Fruit fly (Drosophila melanogaster): ENCODE measurements around the gene Desat1.

Gene Desat1

dm6 chr3R:12448889-12449314 lies 9.5 kb downstream of the Desat1 start, which contains the start of gene CG18549:
CG18549 (plus strand) TSS chr3R:12449296.
- TF ChIP-seq Eip93F (GFP tag; optimal IDR thresholded peaks at IDR 0.05), result peak; percentile 100
- peak; percentile 100 for TF ChIP-seq CG6163 (GFP tag; IDR thresholded peaks at IDR 0.05)
- TF ChIP-seq salr (GFP tag; optimal IDR thresholded peaks at IDR 0.05), result peak; percentile 99 to 100
- peak; percentile 100 for TF ChIP-seq CG11762 (GFP tag; optimal IDR thresholded peaks at IDR 0.05; ENCODE audit: insufficient read depth)
- TF ChIP-seq Blimp-1 (GFP tag; optimal IDR thresholded peaks at IDR 0.05), result peak; percentile 99
- TF ChIP-seq spab (GFP tag; optimal IDR thresholded peaks at IDR 0.05), result peak; percentile 100
- TF ChIP-seq Hr39 (GFP tag; optimal IDR thresholded peaks at IDR 0.05), result peak; percentile 100
- peak; percentile 100 for TF ChIP-seq CG32006 (GFP tag; optimal IDR thresholded peaks at IDR 0.05)
- peak; percentile 100 for TF ChIP-seq CG7368 (GFP tag; optimal IDR thresholded peaks at IDR 0.05)
- peak; percentile 99 for TF ChIP-seq Ets21C (GFP tag; optimal IDR thresholded peaks at IDR 0.05)
- peak; percentile 100 for TF ChIP-seq Sox102F (GFP tag; optimal IDR thresholded peaks at IDR 0.05)
- TF ChIP-seq CG3032 (tag; optimal IDR thresholded peaks at IDR 0.05), result peak; percentile 100
- peak; percentile 100 for TF ChIP-seq Ets96B (tag; optimal IDR thresholded peaks at IDR 0.05)
- TF ChIP-seq OdsH (GFP tag; optimal IDR thresholded peaks at IDR 0.05), result peak; percentile 100
- TF ChIP-seq Met (GFP tag; optimal IDR thresholded peaks at IDR 0.05), result peak; percentile 100
- peak; percentile 99 for TF ChIP-seq achi (GFP tag; optimal IDR thresholded peaks at IDR 0.05)
- TF ChIP-seq CG6808 (GFP tag; optimal IDR thresholded peaks at IDR 0.05), result peak; percentile 99
- TF ChIP-seq CG34406 (GFP tag; optimal IDR thresholded peaks at IDR 0.05), result peak; percentile 100
- TF ChIP-seq fkh (GFP tag; optimal IDR thresholded peaks at IDR 0.05), result peak; percentile 94
- TF ChIP-seq vri (GFP tag; optimal IDR thresholded peaks at IDR 0.05), result peak; percentile 100
- peak; percentile 99 for TF ChIP-seq Sox15 (GFP tag; optimal IDR thresholded peaks at IDR 0.05)
- TF ChIP-seq Smox (GFP tag; optimal IDR thresholded peaks at IDR 0.05), result peak; percentile 100
- TF ChIP-seq dac (GFP tag; optimal IDR thresholded peaks at IDR 0.05), result peak; percentile 100
- TF ChIP-seq esn (GFP tag; optimal IDR thresholded peaks at IDR 0.05), result peak; percentile 100
- peak; percentile 100 for TF ChIP-seq CG10669 (GFP tag; optimal IDR thresholded peaks at IDR 0.05)
- peak; percentile 100 for TF ChIP-seq CG11294 (GFP tag; IDR thresholded peaks at IDR 0.05)
- TF ChIP-seq CG16779 (tag; optimal IDR thresholded peaks at IDR 0.05), result peak; percentile 99
- peak; percentile 100 for TF ChIP-seq pdm3 (GFP tag; optimal IDR thresholded peaks at IDR 0.05)
- peak; percentile 100 for TF ChIP-seq cyc (GFP tag; optimal IDR thresholded peaks at IDR 0.05)
- peak; percentile 100 for TF ChIP-seq CG6276 (GFP tag; optimal IDR thresholded peaks at IDR 0.05)
- TF ChIP-seq CG11902 (GFP tag; optimal IDR thresholded peaks at IDR 0.05), result peak; percentile 99
- TF ChIP-seq ss (GFP tag; optimal IDR thresholded peaks at IDR 0.05), result peak; percentile 100
- peak; percentile 97 for TF ChIP-seq Hr38 (GFP tag; optimal IDR thresholded peaks at IDR 0.05)
- TF ChIP-seq Eip78C (GFP tag), result peak; percentile 100
- TF ChIP-seq CG1621 (tag; optimal IDR thresholded peaks at IDR 0.05), result peak; percentile 100
- peak; percentile 100 for TF ChIP-seq net (GFP tag; optimal IDR thresholded peaks at IDR 0.05)
- TF ChIP-seq CG6854 (GFP tag; optimal IDR thresholded peaks at IDR 0.05), result peak; percentile 100
- peak; percentile 100 for TF ChIP-seq Lpt (GFP tag; optimal IDR thresholded peaks at IDR 0.05)
- TF ChIP-seq CG6792 (GFP tag; optimal IDR thresholded peaks at IDR 0.05), result peak; percentile 100
- TF ChIP-seq CG10631 (GFP tag; optimal IDR thresholded peaks at IDR 0.05), result peak; percentile 100
- peak; percentile 100 for TF ChIP-seq CG8632 (GFP tag; optimal IDR thresholded peaks at IDR 0.05)
- TF ChIP-seq acj6 (GFP tag; optimal IDR thresholded peaks at IDR 0.05), result peak; percentile 100
- TF ChIP-seq topi (GFP tag; optimal IDR thresholded peaks at IDR 0.05), result peak; percentile 100
- TF ChIP-seq CG3919 (GFP tag; optimal IDR thresholded peaks at IDR 0.05), result peak; percentile 100
- TF ChIP-seq CG31627 (GFP tag; optimal IDR thresholded peaks at IDR 0.05), result peak; percentile 100
- peak; percentile 100 for TF ChIP-seq eg (GFP tag; IDR thresholded peaks at IDR 0.05)
- peak; percentile 100 for TF ChIP-seq CG15336 (GFP tag; IDR thresholded peaks at IDR 0.05)
- peak; percentile 100 for TF ChIP-seq svp (GFP tag)
- TF ChIP-seq CG8319 (GFP tag; optimal IDR thresholded peaks at IDR 0.05), result peak; percentile 99
- TF ChIP-seq Sox14 (GFP tag; optimal IDR thresholded peaks at IDR 0.05), result peak; percentile 100
- peak; percentile 100 for TF ChIP-seq Hr4 (GFP tag; optimal IDR thresholded peaks at IDR 0.05)
- peak; percentile 100 for TF ChIP-seq CG9139 (GFP tag; optimal IDR thresholded peaks at IDR 0.05)

All from whole organism, prepupa.